Fruit fly (Drosophila melanogaster) whole organism, embryonic: Measurements from ENCODE around the gene Pif1.

Source experiments
- Abd-B ChIP-seq: fragments of 200-800 bp; sonication (Bioruptor generic); optimal IDR thresholded peaks from 2 replicates; lab custom pipeline; 2018; ENCODE audit warnings: missing biosample characterization, mild to moderate bottlenecking, missing genetic modification characterization, moderate library complexity
- Antp ChIP-seq: fragments of 200-800 bp; sonication (Bioruptor generic); optimal IDR thresholded peaks from 3 replicates; lab custom pipeline; 2016; ENCODE audit warnings: missing biosample characterization, missing genetic modification characterization
- Atf6 ChIP-seq: fragments of 200-800 bp; sonication (Bioruptor generic); IDR thresholded peaks from 2 replicates; pipeline ENCODE4 v1.3.6; 2022; ENCODE audit warnings: missing biosample characterization, missing genetic modification characterization
- B-H2 ChIP-seq: fragments of 200-800 bp; sonication (Bioruptor generic); optimal IDR thresholded peaks from 2 replicates; lab custom pipeline; 2018; ENCODE audit warnings: missing biosample characterization, mild to moderate bottlenecking, missing genetic modification characterization
- CG10209 ChIP-seq: fragments of 200-800 bp; sonication (Bioruptor generic); optimal IDR thresholded peaks from 3 replicates; lab custom pipeline; 2017; ENCODE audit warnings: missing biosample characterization, mild to moderate bottlenecking, missing genetic modification characterization, missing genetic modification reagents
- CG1024 ChIP-seq: fragments of 200-800 bp; sonication (Bioruptor generic); IDR thresholded peaks from 2 replicates; pipeline ENCODE4 v1.3.6; 2022; ENCODE audit warnings: missing biosample characterization, missing genetic modification characterization
- CG10267 ChIP-seq: fragments of 200-800 bp; sonication (Bioruptor generic); optimal IDR thresholded peaks from 2 replicates; lab custom pipeline; 2018; ENCODE audit warnings: missing biosample characterization, mild to moderate bottlenecking, missing genetic modification characterization, moderate library complexity
- CG10321 ChIP-seq: fragments of 200-800 bp; sonication (Bioruptor generic); IDR thresholded peaks from 2 replicates; pipeline ENCODE4 v1.3.6; 2022; ENCODE audit warnings: missing biosample characterization, missing genetic modification characterization
- CG10979 ChIP-seq: fragments of 200-800 bp; sonication (Bioruptor generic); optimal IDR thresholded peaks from 2 replicates; lab custom pipeline; 2018; ENCODE audit warnings: missing biosample characterization, mild to moderate bottlenecking, missing genetic modification characterization, moderate library complexity
- CG11696 ChIP-seq: fragments of 200-800 bp; sonication (Bioruptor generic); IDR thresholded peaks from 2 replicates; pipeline ENCODE4 v1.3.6; 2022; ENCODE audit warnings: missing biosample characterization, missing genetic modification characterization
- CG12104 ChIP-seq: fragments of 200-800 bp; sonication (Bioruptor generic); optimal IDR thresholded peaks from 3 replicates; lab custom pipeline; 2016; ENCODE audit warnings: missing biosample characterization, missing genetic modification characterization
- CG13123 ChIP-seq: fragments of 200-800 bp; sonication (Bioruptor generic); optimal IDR thresholded peaks from 2 replicates; lab custom pipeline; 2016; ENCODE audit warnings: missing biosample characterization, missing genetic modification characterization
- CG15479 ChIP-seq: fragments of 200-800 bp; sonication (Bioruptor generic); optimal IDR thresholded peaks from 3 replicates; lab custom pipeline; 2019; ENCODE audit warnings: missing biosample characterization, mild to moderate bottlenecking, missing genetic modification characterization, moderate library complexity
- CG16779 ChIP-seq: fragments of 200-800 bp; sonication (Bioruptor generic); IDR thresholded peaks from 2 replicates; pipeline ENCODE4 v1.3.6; 2022; ENCODE audit warnings: missing biosample characterization, missing genetic modification characterization
- CG2875 ChIP-seq: fragments of 200-800 bp; sonication (Bioruptor generic); optimal IDR thresholded peaks from 2 replicates; lab custom pipeline; 2017; ENCODE audit warnings: missing biosample characterization, mild to moderate bottlenecking, missing genetic modification characterization, missing genetic modification reagents
- CG31441 ChIP-seq: fragments of 200-800 bp; sonication (Bioruptor generic); IDR thresholded peaks from 2 replicates; pipeline ENCODE4 v1.3.6; 2022; ENCODE audit warnings: missing biosample characterization, missing genetic modification characterization
- CG32772 ChIP-seq: fragments of 200-800 bp; sonication (Bioruptor generic); IDR thresholded peaks from 2 replicates; pipeline ENCODE4 v1.3.6; 2022; ENCODE audit warnings: missing biosample characterization, missing genetic modification characterization
- CG3407 ChIP-seq: fragments of 200-800 bp; sonication (Bioruptor generic); optimal IDR thresholded peaks from 2 replicates; lab custom pipeline; 2018; ENCODE audit warnings: missing biosample characterization, mild to moderate bottlenecking, missing genetic modification characterization
- CG4328 ChIP-seq: fragments of 200-800 bp; sonication (Bioruptor generic); optimal IDR thresholded peaks from 3 replicates; lab custom pipeline; 2017; ENCODE audit warnings: missing biosample characterization, missing genetic modification reagents, missing genetic modification characterization
- CG4707 ChIP-seq: fragments of 200-800 bp; sonication (Bioruptor generic); optimal IDR thresholded peaks from 2 replicates; lab custom pipeline; 2018; ENCODE audit warnings: missing biosample characterization, mild to moderate bottlenecking, missing genetic modification characterization, moderate library complexity
- CG4854 ChIP-seq: fragments of 200-800 bp; sonication (Bioruptor generic); optimal IDR thresholded peaks from 2 replicates; lab custom pipeline; 2016; ENCODE audit warnings: missing biosample characterization, missing genetic modification characterization, inconsistent platforms
- CG7786 ChIP-seq: fragments of 200-800 bp; sonication (Bioruptor generic); optimal IDR thresholded peaks from 2 replicates; lab custom pipeline; 2016; ENCODE audit warnings: missing biosample characterization, missing genetic modification characterization
- CG8290 ChIP-seq, 3 experiments: fragments of 200-800 bp; sonication (Bioruptor generic); optimal IDR thresholded peaks; 2 replicates each; lab custom pipeline; 2016 to 2019; ENCODE audit warnings: missing biosample characterization in 3 of 3, missing genetic modification characterization in 3 of 3, mild to moderate bottlenecking in 2 of 3, moderate library complexity in 1 of 3
- CG8359 ChIP-seq: fragments of 200-800 bp; sonication (Bioruptor generic); optimal IDR thresholded peaks from 2 replicates; lab custom pipeline; 2017; ENCODE audit warnings: missing biosample characterization, mild to moderate bottlenecking, missing genetic modification characterization, borderline replicate concordance
- Camta ChIP-seq: fragments of 200-800 bp; sonication (Bioruptor generic); optimal IDR thresholded peaks from 2 replicates; lab custom pipeline; 2016; ENCODE audit warnings: missing biosample characterization, missing genetic modification characterization
- D ChIP-seq, 2 experiments: fragments of 200-800 bp in 1 of 2; fragments of >200 bp in 1 of 2; sonication (Bioruptor generic) in 1 of 2; optimal IDR thresholded peaks; 2 replicates in 1 of 2; 3 replicates in 1 of 2; lab custom pipeline; 2017; ENCODE audit warnings: mild to moderate bottlenecking in 1 of 2, missing biosample characterization in 1 of 2, missing genetic modification characterization in 1 of 2, missing genetic modification reagents in 1 of 2
- Dfd ChIP-seq, 2 experiments: fragments of >200 bp; optimal IDR thresholded peaks; 2 replicates each; lab custom pipeline; 2017; ENCODE audit warnings: missing biosample characterization in 2 of 2, missing genetic modification characterization in 2 of 2
- H2.0 ChIP-seq: fragments of 200-800 bp; sonication (Bioruptor generic); IDR thresholded peaks from 2 replicates; pipeline ENCODE4 v1.3.6; 2022; ENCODE audit warnings: missing biosample characterization, missing genetic modification characterization
- Lhr ChIP-seq: fragments of 200-800 bp; sonication (Bioruptor generic); optimal IDR thresholded peaks from 3 replicates; lab custom pipeline; 2017; ENCODE audit warnings: mild to moderate bottlenecking, missing biosample characterization, missing genetic modification reagents, missing genetic modification characterization
- Mad ChIP-seq: fragments of 200-800 bp; sonication (Bioruptor generic); optimal IDR thresholded peaks from 2 replicates; lab custom pipeline; 2016; ENCODE audit warnings: missing biosample characterization, missing genetic modification characterization
- Pdp1 ChIP-seq, 2 experiments: fragments of 200-800 bp; sonication (Bioruptor generic); optimal IDR thresholded peaks; 3 replicates each; lab custom pipeline; 2016; ENCODE audit warnings: missing biosample characterization in 2 of 2, missing genetic modification characterization in 2 of 2, mild to moderate bottlenecking in 1 of 2, moderate library complexity in 1 of 2
- Ptx1 ChIP-seq: fragments of 200-800 bp; sonication (Bioruptor generic); IDR thresholded peaks from 2 replicates; pipeline ENCODE4 v1.3.6; 2022; ENCODE audit warnings: missing biosample characterization, missing genetic modification characterization
- ash1 ChIP-seq: fragments of 200-800 bp; sonication (Bioruptor generic); optimal IDR thresholded peaks from 2 replicates; lab custom pipeline; 2018; ENCODE audit warnings: missing biosample characterization, mild to moderate bottlenecking, missing genetic modification characterization
- btn ChIP-seq: fragments of 200-800 bp; sonication (Bioruptor generic); optimal IDR thresholded peaks from 2 replicates; lab custom pipeline; 2016; ENCODE audit warnings: missing biosample characterization, missing genetic modification characterization
- cas ChIP-seq: fragments of 200-800 bp; sonication (Bioruptor generic); IDR thresholded peaks from 2 replicates; pipeline ENCODE4 v1.3.6; 2022; ENCODE audit warnings: missing biosample characterization, missing genetic modification characterization
- fd3F ChIP-seq: fragments of 200-800 bp; sonication (Bioruptor generic); optimal IDR thresholded peaks from 2 replicates; lab custom pipeline; 2018; ENCODE audit warnings: missing biosample characterization, mild to moderate bottlenecking, missing genetic modification characterization, moderate library complexity
- fru ChIP-seq: fragments of >200 bp; optimal IDR thresholded peaks from 2 replicates; lab custom pipeline; 2017
- fu2 ChIP-seq: fragments of 200-800 bp; sonication (Bioruptor generic); optimal IDR thresholded peaks from 2 replicates; lab custom pipeline; 2016; ENCODE audit warnings: missing biosample characterization, missing genetic modification characterization
- gro ChIP-seq: fragments of 200-800 bp; sonication (Bioruptor generic); optimal IDR thresholded peaks from 2 replicates; lab custom pipeline; 2016; ENCODE audit warnings: missing biosample characterization, missing genetic modification characterization
- her ChIP-seq: fragments of 200-800 bp; sonication (Bioruptor generic); optimal IDR thresholded peaks from 2 replicates; lab custom pipeline; 2016; ENCODE audit warnings: missing biosample characterization, missing genetic modification characterization
- jigr1 ChIP-seq: fragments of 200-800 bp; sonication (Bioruptor generic); IDR thresholded peaks from 3 replicates; pipeline ENCODE4 v1.3.6; 2022; ENCODE audit warnings: missing biosample characterization, missing genetic modification characterization
- jing ChIP-seq: fragments of 200-800 bp; sonication (Bioruptor generic); optimal IDR thresholded peaks from 2 replicates; lab custom pipeline; 2018; ENCODE audit warnings: missing biosample characterization, mild to moderate bottlenecking, missing genetic modification characterization
- oc ChIP-seq: fragments of 200-800 bp; sonication (Bioruptor generic); optimal IDR thresholded peaks from 2 replicates; lab custom pipeline; 2018; ENCODE audit warnings: missing biosample characterization, mild to moderate bottlenecking, missing genetic modification characterization, moderate library complexity
- pum ChIP-seq: fragments of 200-800 bp; sonication (Bioruptor generic); optimal IDR thresholded peaks from 2 replicates; lab custom pipeline; 2016; ENCODE audit warnings: missing biosample characterization, missing genetic modification characterization
- salm ChIP-seq: fragments of 200-800 bp; sonication (Bioruptor generic); optimal IDR thresholded peaks from 2 replicates; lab custom pipeline; 2018; ENCODE audit warnings: missing biosample characterization, mild to moderate bottlenecking, missing genetic modification characterization
- tap ChIP-seq: fragments of 200-800 bp; optimal IDR thresholded peaks from 3 replicates; lab custom pipeline; 2019; ENCODE audit warnings: missing biosample characterization, mild to moderate bottlenecking, missing genetic modification characterization, moderate library complexity
- tin ChIP-seq: fragments of 200-800 bp; sonication (Bioruptor generic); optimal IDR thresholded peaks from 3 replicates; lab custom pipeline; 2016; ENCODE audit warnings: missing biosample characterization, missing genetic modification characterization
- toy ChIP-seq: fragments of 200-800 bp; sonication (Bioruptor generic); IDR thresholded peaks from 2 replicates; pipeline ENCODE4 v1.3.6; 2022; ENCODE audit warnings: missing biosample characterization, missing genetic modification characterization
- z ChIP-seq: fragments of 200-800 bp; sonication (Bioruptor generic); IDR thresholded peaks from 3 replicates; pipeline ENCODE4 v1.3.6; 2022; ENCODE audit warnings: missing biosample characterization, missing genetic modification characterization

Gene Pif1

DNA sequence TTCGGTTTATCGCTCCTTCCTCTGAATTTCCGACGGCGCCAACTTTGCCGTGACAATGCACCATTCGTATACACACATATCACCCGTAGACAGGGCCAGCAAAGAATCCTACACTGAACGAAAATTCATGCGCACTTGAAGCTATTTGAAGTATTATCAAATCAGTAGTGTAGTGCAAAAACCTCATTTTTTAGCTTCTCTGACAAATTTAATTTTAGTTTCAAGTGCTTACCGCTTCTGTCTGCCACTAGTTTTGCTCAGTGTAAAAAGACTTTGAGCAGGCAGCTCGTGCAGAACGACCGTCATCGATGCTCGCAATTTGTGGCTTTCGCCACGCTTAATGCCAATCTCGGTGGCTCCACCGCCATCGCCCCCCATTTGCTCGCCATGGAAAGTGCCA lies 25.0 kb downstream of the Pif1 start (continued):
- TF ChIP-seq Abd-B (peak; percentile 18), jing (GFP tag; lab: Kevin White, UChicago) (no peak), Ptx1 (GFP tag; lab: Robert Waterston, UW) (peak; percentile 65), Antp (GFP tag; lab: Kevin White, UChicago) (peak; percentile 63), oc (tag; lab: Kevin White, UChicago) (no peak), pum (GFP tag; lab: Kevin White, UChicago) (peak; percentile 5), Pdp1 (GFP tag; optimal IDR thresholded peaks at IDR 0.05; lab: Kevin White, UChicago) (peak; percentile 25 to 30), CG4328 (GFP tag; lab: Kevin White, UChicago) (no peak), jigr1 (no peak), CG10209 (GFP tag; lab: Kevin White, UChicago) (peak; percentile 51), CG15479 (GFP tag; lab: Kevin White, UChicago) (no peak), CG3407 (GFP tag; lab: Kevin White, UChicago) (no peak), CG10321 (no peak), CG2875 (peak; percentile 23), fru (lab: Kevin White, UChicago) (no peak), CG12104 (GFP tag; lab: Kevin White, UChicago) (no peak), ash1 (GFP tag; lab: Kevin White, UChicago) (no peak), CG31441 (0 out of 2 replicates have a peak, but pooled peaks have one; percentile 23), CG1024 (0 out of 2 replicates have a peak, but pooled peaks have one; percentile 36), B-H2 (GFP tag; lab: Kevin White, UChicago) (no peak), Atf6 (peak; percentile 28; the same call in 1 of the 2 replicates), CG8359 (GFP tag; lab: Kevin White, UChicago) (no peak), cas (GFP tag; lab: Robert Waterston, UW) (no peak), CG13123 (GFP tag; lab: Kevin White, UChicago) (no peak), gro (GFP tag; lab: Kevin White, UChicago) (no peak), CG8290 (GFP tag; optimal IDR thresholded peaks at IDR 0.05; lab: Kevin White, UChicago) (no peak), CG8290 (tag; optimal IDR thresholded peaks at IDR 0.05; lab: Kevin White, UChicago) (no peak), Mad (GFP tag; lab: Kevin White, UChicago) (peak; percentile 51), D (optimal IDR thresholded peaks at IDR 0.05; lab: Kevin White, UChicago) (no peak), D (GFP tag; optimal IDR thresholded peaks at IDR 0.05; lab: Kevin White, UChicago) (no peak), her (GFP tag; lab: Kevin White, UChicago) (peak; percentile 5), Camta (GFP tag; lab: Kevin White, UChicago) (peak; percentile 21), salm (tag; lab: Kevin White, UChicago) (no peak), Dfd (GFP tag; optimal IDR thresholded peaks at IDR 0.05; lab: Kevin White, UChicago) (no peak), tin (GFP tag; lab: Kevin White, UChicago) (peak; percentile 45), CG32772 (GFP tag; lab: Robert Waterston, UW) (peak; percentile 50), tap (tag; lab: Kevin White, UChicago) (no peak), CG10979 (tag; lab: Kevin White, UChicago) (peak; percentile 35), H2.0 (GFP tag; lab: Robert Waterston, UW) (peak; percentile 40; the same call in 1 of the 2 replicates), fd3F (GFP tag; lab: Kevin White, UChicago) (no peak), CG7786 (GFP tag; lab: Kevin White, UChicago) (no peak), CG4707 (GFP tag; lab: Kevin White, UChicago) (no peak), Lhr (GFP tag; lab: Kevin White, UChicago) (no peak), toy (GFP tag; lab: Robert Waterston, UW) (0 out of 2 replicates have a peak, but pooled peaks have one; percentile 48), CG10267 (tag; lab: Kevin White, UChicago) (no peak), btn (no peak), CG4854 (GFP tag; lab: Kevin White, UChicago) (no peak), CG11696 (GFP tag; lab: Robert Waterston, UW) (no peak), z (GFP tag; lab: Robert Waterston, UW) (no peak), CG16779 (no peak), fu2 (peak; percentile 17)
- TF ChIP-seq, all 482 proteins: peak for 163
